Fruit fly (Drosophila melanogaster): ENCODE measurements around the gene CG11537.

The CG11537 gene

DNA sequence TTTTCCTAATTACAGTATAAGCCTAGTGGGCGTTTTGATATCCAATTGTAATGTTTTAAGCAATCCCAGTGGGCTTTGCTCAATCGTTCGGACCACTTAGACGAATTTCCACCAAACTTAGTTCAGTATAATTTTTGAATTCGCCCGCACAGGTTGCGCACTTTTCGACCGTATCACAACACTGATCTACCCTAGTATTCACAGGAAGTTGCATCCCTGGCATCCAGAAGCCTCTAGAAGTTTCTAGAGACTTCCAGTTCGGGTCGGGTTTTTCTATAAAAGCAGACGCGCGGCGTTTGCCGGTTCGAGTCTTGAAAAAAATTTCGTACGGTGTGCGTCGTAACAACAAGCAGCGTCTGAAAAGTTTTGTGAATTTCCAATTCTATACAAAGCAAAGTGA lies 49.7 kb upstream of the CG11537 start, which contains the start of gene Hsp83 (continued):
- TF ChIP-seq tgo (GFP tag; IDR thresholded peaks at IDR 0.05) = peak; percentile 85
- peak; percentile 36 for TF ChIP-seq CG15696 (tag; optimal IDR thresholded peaks at IDR 0.05)
- TF ChIP-seq Fer2 (tag; optimal IDR thresholded peaks at IDR 0.05) = peak; percentile 91
- no peak for TF ChIP-seq Dll (GFP tag; IDR thresholded peaks at IDR 0.05; ENCODE audit: partially characterized antibody)
- peak; percentile 100 for TF ChIP-seq YL-1 (GFP tag; optimal IDR thresholded peaks at IDR 0.05)
- TF ChIP-seq CG30431 (GFP tag; optimal IDR thresholded peaks at IDR 0.05) = peak; percentile 89
- TF ChIP-seq ci (GFP tag; IDR thresholded peaks at IDR 0.05) = peak; percentile 99
- peak; percentile 96 for TF ChIP-seq onecut (GFP tag; IDR thresholded peaks at IDR 0.05)
- TF ChIP-seq cato (GFP tag; optimal IDR thresholded peaks at IDR 0.05; ENCODE audit: borderline replicate concordance) = peak; percentile 66
- TF ChIP-seq CG42726 (GFP tag; IDR thresholded peaks at IDR 0.05; ENCODE audit: partially characterized antibody) = peak; percentile 38; the same call in 1 of the 2 replicates
- peak; percentile 84 for TF ChIP-seq CG9932 (GFP tag; IDR thresholded peaks at IDR 0.05)
- TF ChIP-seq CG18011 (GFP tag; optimal IDR thresholded peaks at IDR 0.05) = peak; percentile 90
- TF ChIP-seq jumu (GFP tag; optimal IDR thresholded peaks at IDR 0.05) = peak; percentile 88
- TF ChIP-seq CG8089 (GFP tag; optimal IDR thresholded peaks at IDR 0.05) = peak; percentile 92
- TF ChIP-seq CG6765 (GFP tag; optimal IDR thresholded peaks at IDR 0.05) = peak; percentile 100
- peak; percentile 48 for TF ChIP-seq CG30020 (tag; optimal IDR thresholded peaks at IDR 0.05)
- peak; percentile 87 for TF ChIP-seq CG11085 (GFP tag; IDR thresholded peaks at IDR 0.05)
- no peak for TF ChIP-seq nerfin-2 (GFP tag; IDR thresholded peaks at IDR 0.05; ENCODE audit: partially characterized antibody)
- peak; percentile 41; the same call in 1 of the 2 replicates for TF ChIP-seq wor (GFP tag; IDR thresholded peaks at IDR 0.05)
- peak; percentile 88 for TF ChIP-seq lilli (GFP tag; optimal IDR thresholded peaks at IDR 0.05)
- peak; percentile 95 for TF ChIP-seq CG15269 (tag; optimal IDR thresholded peaks at IDR 0.05)
- TF ChIP-seq grau (tag; optimal IDR thresholded peaks at IDR 0.05) = peak; percentile 90
- peak; percentile 95 for TF ChIP-seq shn (GFP tag; optimal IDR thresholded peaks at IDR 0.05)
- TF ChIP-seq gcm2 (GFP tag; optimal IDR thresholded peaks at IDR 0.05) = peak; percentile 92
- no peak for TF ChIP-seq hb (GFP tag; IDR thresholded peaks at IDR 0.05; ENCODE audit: partially characterized antibody)
- peak; percentile 88 for TF ChIP-seq CG7556 (GFP tag; optimal IDR thresholded peaks at IDR 0.05)
- TF ChIP-seq caup (GFP tag; optimal IDR thresholded peaks at IDR 0.05; ENCODE audit: severe bottlenecking) = peak; percentile 100
- TF ChIP-seq Ets97D (GFP tag; optimal IDR thresholded peaks at IDR 0.05) = peak; percentile 100
- peak; percentile 92 for TF ChIP-seq ranshi (GFP tag; IDR thresholded peaks at IDR 0.05)
- no peak for TF ChIP-seq Trl (optimal IDR thresholded peaks at IDR 0.05)
- peak; percentile 97 for TF ChIP-seq Trl (GFP tag; optimal IDR thresholded peaks at IDR 0.05)
- peak; percentile 76 for TF ChIP-seq CG12942 (GFP tag; optimal IDR thresholded peaks at IDR 0.05)
- TF ChIP-seq org-1 (GFP tag; optimal IDR thresholded peaks at IDR 0.05) = peak; percentile 95
- TF ChIP-seq psq (GFP tag; optimal IDR thresholded peaks at IDR 0.05) = peak; percentile 78
- TF ChIP-seq fu2 (GFP tag; optimal IDR thresholded peaks at IDR 0.05) = peak; percentile 86
- TF ChIP-seq PHDP (tag; optimal IDR thresholded peaks at IDR 0.05) = peak; percentile 98
- no peak for TF ChIP-seq Tbp (GFP tag; optimal IDR thresholded peaks at IDR 0.05)
- TF ChIP-seq en (GFP tag; optimal IDR thresholded peaks at IDR 0.05) = peak; percentile 91
- TF ChIP-seq crp (GFP tag; optimal IDR thresholded peaks at IDR 0.05) = no peak
- peak; percentile 99 for TF ChIP-seq B-H2 (GFP tag; optimal IDR thresholded peaks at IDR 0.05)
- TF ChIP-seq Max (GFP tag; optimal IDR thresholded peaks at IDR 0.05) = peak; percentile 87
- TF ChIP-seq NC2α (GFP tag; optimal IDR thresholded peaks at IDR 0.05) = peak; percentile 93
- TF ChIP-seq CG18764 (GFP tag; optimal IDR thresholded peaks at IDR 0.05) = peak; percentile 93
- no peak; the same call in 1 of the 3 replicates for TF ChIP-seq CG34224 (GFP tag; IDR thresholded peaks at IDR 0.05; ENCODE audit: partially characterized antibody)
- peak; percentile 96 for TF ChIP-seq CG17385 (GFP tag; optimal IDR thresholded peaks at IDR 0.05)
- peak; percentile 82 for TF ChIP-seq pros (GFP tag; optimal IDR thresholded peaks at IDR 0.05)
- no peak; the same call in 1 of the 2 replicates for TF ChIP-seq Dref (GFP tag; IDR thresholded peaks at IDR 0.05)
- peak; percentile 10; the same call in 1 of the 3 replicates for TF ChIP-seq row (GFP tag; IDR thresholded peaks at IDR 0.05)
- peak; percentile 95 for TF ChIP-seq CG12391 (tag; optimal IDR thresholded peaks at IDR 0.05)
- TF ChIP-seq CG17186 (GFP tag; optimal IDR thresholded peaks at IDR 0.05) = peak; percentile 96

Measured in whole organism, embryonic.